Worm (Caenorhabditis elegans) whole organism, young adult: Measurements from ENCODE around the gene ZK1098.9.

ENCODE experiments used
- B0019.2 ChIP-seq: fragments of 200-800 bp; sonication (Bioruptor generic); conservative IDR thresholded peaks from 2 replicates; pipeline ENCODE4 v1.3.6; 2022; ENCODE audit warnings: missing genetic modification reagents, missing genetic modification characterization, missing compliant biosample characterization
- B0035.1 ChIP-seq: sonication (generic microtip); optimal IDR thresholded peaks from 2 replicates; lab custom pipeline; 2016; ENCODE audit warnings: missing genetic modification characterization, mild to moderate bottlenecking, missing compliant biosample characterization, missing genotype, missing genetic modification reagents
- F22D6.2 ChIP-seq: sonication (generic microtip); optimal IDR thresholded peaks from 2 replicates; lab custom pipeline; 2016; ENCODE audit warnings: mild to moderate bottlenecking, missing genetic modification characterization, missing compliant biosample characterization
- F23B12.7 ChIP-seq: sonication (generic microtip); optimal IDR thresholded peaks from 2 replicates; lab custom pipeline; 2017; ENCODE audit warnings: missing genetic modification characterization, mild to moderate bottlenecking, missing compliant biosample characterization, antibody characterized with exemption, moderate library complexity; ENCODE audit not compliant: insufficient read depth
- F37B4.10 ChIP-seq: fragments of 200-800 bp; sonication (Bioruptor generic); IDR thresholded peaks from 2 replicates; pipeline ENCODE4 v1.3.6; 2022; ENCODE audit warnings: missing genetic modification characterization, missing compliant biosample characterization
- F52B5.7 ChIP-seq: sonication (generic microtip); optimal IDR thresholded peaks from 2 replicates; lab custom pipeline; 2016; ENCODE audit warnings: mild to moderate bottlenecking, missing genetic modification characterization, missing compliant biosample characterization
- K12H6.12 ChIP-seq: fragments of 200-800 bp; sonication (Bioruptor generic); optimal IDR thresholded peaks from 2 replicates; lab custom pipeline; 2018; ENCODE audit warnings: mild to moderate bottlenecking, missing genetic modification characterization, missing compliant biosample characterization
- Y53G8AR.9 ChIP-seq: fragments of 200-800 bp; sonication (Bioruptor generic); conservative IDR thresholded peaks from 2 replicates; pipeline ENCODE4 v1.3.6; 2022; ENCODE audit warnings: missing genetic modification reagents, missing genetic modification characterization, missing compliant biosample characterization
- Y67H2A.10 ChIP-seq: fragments of 200-800 bp; sonication (Bioruptor generic); conservative IDR thresholded peaks from 2 replicates; pipeline ENCODE4 v1.3.6; 2022; ENCODE audit warnings: missing genetic modification reagents, missing genetic modification characterization, missing compliant biosample characterization
- Y95B8A.8 ChIP-seq: fragments of 200-800 bp; sonication (Bioruptor generic); IDR thresholded peaks from 2 replicates; pipeline ENCODE4 v1.3.6; 2022; ENCODE audit warnings: missing genetic modification reagents, missing genetic modification characterization, missing compliant biosample characterization
- ZK185.1 ChIP-seq: sonication (generic microtip); optimal IDR thresholded peaks from 2 replicates; lab custom pipeline; 2016; ENCODE audit warnings: mild to moderate bottlenecking, missing genetic modification characterization, missing compliant biosample characterization; ENCODE audit not compliant: poor library complexity, severe bottlenecking
- ama-1 ChIP-seq, 3 experiments: fragments of 150-350 bp in 1 of 3; sonication (generic microtip) in 2 of 3; optimal IDR thresholded peaks; 2 replicates each; lab custom pipeline; 2014 to 2018; ENCODE audit warnings: missing biosample characterization in 2 of 3, missing genetic modification characterization in 2 of 3, missing genetic modification reagents in 2 of 3
- aptf-2 ChIP-seq: fragments of 200-800 bp; sonication (Bioruptor generic); conservative IDR thresholded peaks from 2 replicates; pipeline ENCODE4 v1.3.6; 2022; ENCODE audit warnings: missing genetic modification reagents, missing genetic modification characterization, missing compliant biosample characterization
- athp-1 ChIP-seq: sonication (generic microtip); optimal IDR thresholded peaks from 2 replicates; lab custom pipeline; 2017; ENCODE audit warnings: mild to moderate bottlenecking, missing genetic modification characterization, missing compliant biosample characterization
- ccch-3 ChIP-seq: fragments of 200-800 bp; sonication (Bioruptor generic); optimal IDR thresholded peaks from 2 replicates; lab custom pipeline; 2018; ENCODE audit warnings: mild to moderate bottlenecking, missing genetic modification characterization, missing compliant biosample characterization
- cebp-1 ChIP-seq, 2 experiments: fragments of 200-800 bp in 1 of 2; sonication (Bioruptor generic) in 1 of 2; sonication (generic microtip) in 1 of 2; IDR thresholded peaks in 1 of 2; optimal IDR thresholded peaks in 1 of 2; 2 replicates each; pipeline versions ENCODE4 v1.3.6 to Lab custom; 2017 to 2022; ENCODE audit warnings: missing compliant biosample characterization in 2 of 2, missing genetic modification characterization in 2 of 2, mild to moderate bottlenecking in 1 of 2, missing genetic modification reagents in 1 of 2, moderate library complexity in 1 of 2
- ceh-27 ChIP-seq: fragments of 200-800 bp; sonication (Bioruptor generic); optimal IDR thresholded peaks from 2 replicates; lab custom pipeline; 2018; ENCODE audit warnings: mild to moderate bottlenecking, missing genetic modification characterization, moderate library complexity, missing compliant biosample characterization
- ceh-40 ChIP-seq: fragments of 200-800 bp; sonication (Bioruptor generic); IDR thresholded peaks from 2 replicates; pipeline ENCODE4 v1.3.6; 2022; ENCODE audit warnings: missing genetic modification characterization, missing compliant biosample characterization
- ceh-79 ChIP-seq: sonication (generic microtip); optimal IDR thresholded peaks from 2 replicates; lab custom pipeline; 2017; ENCODE audit warnings: mild to moderate bottlenecking, missing genetic modification characterization, missing compliant biosample characterization
- dox-1 ChIP-seq: fragments of 200-800 bp; sonication (Bioruptor generic); IDR thresholded peaks from 2 replicates; pipeline ENCODE4 v1.3.6; 2022; ENCODE audit warnings: missing genetic modification reagents, missing genetic modification characterization, missing compliant biosample characterization
- ekl-4 ChIP-seq: fragments of 200-800 bp; sonication (Bioruptor generic); IDR thresholded peaks from 2 replicates; pipeline ENCODE4 v1.3.6; 2022; ENCODE audit warnings: missing genetic modification reagents, missing genetic modification characterization, missing compliant biosample characterization
- hlh-12 ChIP-seq: sonication (generic microtip); optimal IDR thresholded peaks from 2 replicates; lab custom pipeline; 2016; ENCODE audit warnings: missing genetic modification characterization, missing compliant biosample characterization
- hrde-1 ChIP-seq: sonication (generic microtip); optimal IDR thresholded peaks from 2 replicates; lab custom pipeline; 2016; ENCODE audit warnings: missing genetic modification characterization, mild to moderate bottlenecking, missing compliant biosample characterization, moderate library complexity, missing genotype, missing genetic modification reagents, borderline replicate concordance
- lag-1 ChIP-seq: fragments of 200-800 bp; sonication (Bioruptor generic); IDR thresholded peaks from 2 replicates; pipeline ENCODE4 v1.3.6; 2022; ENCODE audit warnings: missing genetic modification reagents, missing genetic modification characterization, missing compliant biosample characterization
- lin-26 ChIP-seq: fragments of 200-800 bp; sonication (Bioruptor generic); IDR thresholded peaks from 2 replicates; pipeline ENCODE4 v1.3.6; 2022; ENCODE audit warnings: missing genetic modification reagents, missing genetic modification characterization, missing compliant biosample characterization
- lin-35 ChIP-seq, 3 experiments: fragments of 150-350 bp in 2 of 3; sonication (generic microtip) in 1 of 3; optimal IDR thresholded peaks; 2 replicates each; lab custom pipeline; 2014 to 2018; ENCODE audit warnings: missing biosample characterization in 3 of 3, missing genetic modification characterization in 3 of 3, missing genetic modification reagents in 3 of 3
- lin-54 ChIP-seq: fragments of 200-800 bp; sonication (Bioruptor generic); optimal IDR thresholded peaks from 2 replicates; lab custom pipeline; 2018; ENCODE audit warnings: mild to moderate bottlenecking, missing genetic modification characterization, missing compliant biosample characterization
- lsl-1 ChIP-seq: fragments of 200-800 bp; sonication (Bioruptor generic); optimal IDR thresholded peaks from 2 replicates; lab custom pipeline; 2018; ENCODE audit warnings: mild to moderate bottlenecking, missing genetic modification characterization, moderate library complexity, missing compliant biosample characterization
- madf-10 ChIP-seq: sonication (generic microtip); optimal IDR thresholded peaks from 2 replicates; lab custom pipeline; 2016; ENCODE audit warnings: mild to moderate bottlenecking, missing genetic modification characterization, missing compliant biosample characterization
- madf-3 ChIP-seq: fragments of 200-800 bp; sonication (Bioruptor generic); IDR thresholded peaks from 2 replicates; pipeline ENCODE4 v1.3.6; 2022; ENCODE audit warnings: missing genetic modification reagents, missing genetic modification characterization, missing compliant biosample characterization
- madf-8 ChIP-seq: fragments of 200-800 bp; sonication (Bioruptor generic); conservative IDR thresholded peaks from 2 replicates; pipeline ENCODE4 v1.3.6; 2022; ENCODE audit warnings: missing genetic modification reagents, missing genetic modification characterization, missing compliant biosample characterization
- mcd-1 ChIP-seq: fragments of 200-800 bp; sonication (Bioruptor generic); IDR thresholded peaks from 2 replicates; pipeline ENCODE4 v1.3.6; 2022; ENCODE audit warnings: missing genetic modification reagents, missing genetic modification characterization, missing compliant biosample characterization
- nfya-2 ChIP-seq: fragments of 200-800 bp; sonication (Bioruptor generic); IDR thresholded peaks from 2 replicates; pipeline ENCODE4 v1.3.6; 2022; ENCODE audit warnings: missing genetic modification reagents, missing genetic modification characterization, missing compliant biosample characterization
- nhr-120 ChIP-seq: fragments of 200-800 bp; sonication (Bioruptor generic); IDR thresholded peaks from 2 replicates; pipeline ENCODE4 v1.3.6; 2022; ENCODE audit warnings: missing genetic modification characterization, missing compliant biosample characterization
- nhr-90 ChIP-seq: sonication (generic microtip); optimal IDR thresholded peaks from 2 replicates; lab custom pipeline; 2016; ENCODE audit warnings: missing genotype, mild to moderate bottlenecking, missing genetic modification characterization, missing compliant biosample characterization
- sea-2 ChIP-seq: fragments of 200-800 bp; sonication (Bioruptor generic); IDR thresholded peaks from 2 replicates; pipeline ENCODE4 v1.3.6; 2022; ENCODE audit warnings: missing genetic modification characterization, missing compliant biosample characterization
- snpc-1.3 ChIP-seq: sonication (generic microtip); optimal IDR thresholded peaks from 2 replicates; lab custom pipeline; 2017; ENCODE audit warnings: missing genetic modification characterization, mild to moderate bottlenecking, missing compliant biosample characterization, antibody characterized with exemption, moderate library complexity, missing genotype, missing genetic modification reagents; ENCODE audit not compliant: insufficient read depth
- snpc-3.4 ChIP-seq: sonication (generic microtip); optimal IDR thresholded peaks from 2 replicates; lab custom pipeline; 2017; ENCODE audit warnings: missing genetic modification characterization, mild to moderate bottlenecking, missing compliant biosample characterization, antibody characterized with exemption, moderate library complexity, missing genotype, missing genetic modification reagents
- sptf-2 ChIP-seq: fragments of 200-800 bp; sonication (Bioruptor generic); optimal IDR thresholded peaks from 2 replicates; lab custom pipeline; 2018; ENCODE audit warnings: mild to moderate bottlenecking, missing genetic modification characterization, missing compliant biosample characterization
- tbx-9 ChIP-seq: sonication (generic microtip); optimal IDR thresholded peaks from 2 replicates; lab custom pipeline; 2016; ENCODE audit warnings: borderline replicate concordance, missing genetic modification characterization, inconsistent platforms, missing compliant biosample characterization
- unc-130 ChIP-seq: sonication (generic microtip); optimal IDR thresholded peaks from 2 replicates; lab custom pipeline; 2016; ENCODE audit warnings: missing genetic modification reagents, missing genetic modification characterization, missing compliant biosample characterization
- unc-62 ChIP-seq: fragments of 150-350 bp; optimal IDR thresholded peaks from 2 replicates; lab custom pipeline; 2014; ENCODE audit warnings: missing biosample characterization, missing genetic modification reagents, missing genetic modification characterization
- zfh-2 ChIP-seq: fragments of 200-800 bp; sonication (Bioruptor generic); conservative IDR thresholded peaks from 2 replicates; pipeline ENCODE4 v1.3.6; 2022; ENCODE audit warnings: missing genetic modification reagents, missing genetic modification characterization, missing compliant biosample characterization
- ztf-26 ChIP-seq: sonication (generic microtip); optimal IDR thresholded peaks from 2 replicates; lab custom pipeline; 2017; ENCODE audit warnings: missing genetic modification characterization, missing compliant biosample characterization

The ZK1098.9 gene

DNA sequence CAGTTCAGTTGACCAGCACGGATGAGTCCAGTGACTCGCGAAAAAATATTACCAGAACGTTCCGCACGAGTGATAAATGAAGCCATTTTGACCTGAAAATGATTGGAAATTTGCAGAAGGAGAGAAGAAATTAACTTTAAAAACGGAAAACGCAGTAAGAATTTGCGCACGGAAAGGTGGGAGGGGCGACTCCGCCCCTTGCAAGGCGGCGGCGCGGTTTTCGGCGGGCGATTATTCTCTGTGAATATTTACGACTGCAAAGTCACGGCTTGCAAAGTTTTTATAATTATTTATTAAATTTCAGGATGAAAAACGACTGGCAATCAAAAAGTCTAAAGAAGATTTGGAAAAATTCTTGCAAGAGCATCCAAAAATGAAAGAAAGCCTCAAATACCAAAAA lies 20.6 kb upstream of the ZK1098.9 start, which contains the start of gene mrps-23 (continued):
- 0 out of 2 replicates have a peak, but pooled peaks have one; percentile 7 for TF ChIP-seq mcd-1
- TF ChIP-seq lin-35 (GFP tag; optimal IDR thresholded peaks at IDR 0.05; lab: Kevin White, UChicago): no peak
- no peak for TF ChIP-seq F22D6.2 (tag; lab: Kevin White, UChicago)
- no peak for TF ChIP-seq ceh-40 (GFP tag; lab: Robert Waterston, UW)
- TF ChIP-seq Y53G8AR.9: 0 out of 2 replicates have a peak, but pooled peaks have one; percentile 8
- TF ChIP-seq madf-8 (GFP tag; lab: Robert Waterston, UW): no peak
- no peak for TF ChIP-seq aptf-2
- no peak for TF ChIP-seq ama-1 (optimal IDR thresholded peaks at IDR 0.05; lab: Kevin White, UChicago)
- TF ChIP-seq ama-1 (GFP tag; optimal IDR thresholded peaks at IDR 0.05; lab: Kevin White, UChicago): no peak
- no peak for TF ChIP-seq athp-1 (tag; lab: Kevin White, UChicago)
- no peak for TF ChIP-seq lin-54 (GFP tag; lab: Kevin White, UChicago)
- TF ChIP-seq unc-62 (GFP tag; lab: Kevin White, UChicago): no peak
- 0 out of 2 replicates have a peak, but pooled peaks have one; percentile 25 for TF ChIP-seq madf-3 (GFP tag; lab: Robert Waterston, UW)
- TF ChIP-seq sea-2: no peak
- TF ChIP-seq dox-1 (GFP tag; lab: Robert Waterston, UW): 0 out of 2 replicates have a peak, but pooled peaks have one; percentile 33
- TF ChIP-seq nfya-2 (GFP tag; lab: Robert Waterston, UW): no peak
- TF ChIP-seq Y67H2A.10 (GFP tag; lab: Robert Waterston, UW): no peak
- no peak for TF ChIP-seq lin-26 (GFP tag; lab: Robert Waterston, UW)
- TF ChIP-seq nhr-120 (GFP tag; lab: Robert Waterston, UW): no peak
- no peak for TF ChIP-seq tbx-9 (tag; lab: Kevin White, UChicago)
- no peak for TF ChIP-seq snpc-1.3 (tag; lab: Kevin White, UChicago)
- no peak for TF ChIP-seq snpc-3.4 (tag; lab: Kevin White, UChicago)
- no peak for TF ChIP-seq lag-1
- no peak for TF ChIP-seq ZK185.1
- no peak for TF ChIP-seq lsl-1 (GFP tag; lab: Kevin White, UChicago)
- peak; percentile 33 for TF ChIP-seq F23B12.7
- TF ChIP-seq K12H6.12: no peak
- no peak for TF ChIP-seq madf-10 (tag; lab: Kevin White, UChicago)
- no peak for TF ChIP-seq hlh-12
- TF ChIP-seq nhr-90: no peak
- no peak for TF ChIP-seq cebp-1 (GFP tag; IDR thresholded peaks at IDR 0.05; lab: Robert Waterston, UW)
- TF ChIP-seq cebp-1 (tag; optimal IDR thresholded peaks at IDR 0.05; lab: Kevin White, UChicago): peak; percentile 13
- TF ChIP-seq ekl-4: no peak
- no peak for TF ChIP-seq B0035.1 (tag; lab: Kevin White, UChicago)
- TF ChIP-seq ceh-79: no peak
- TF ChIP-seq ztf-26 (tag; lab: Kevin White, UChicago): no peak

ce11 chrIII:9525252-9525651 lies 19.0 kb upstream of the ZK1098.9 start, which contains the start of gene trpp-3:
Gene trpp-3 (plus strand): TSS chrIII:9525552.
- TF ChIP-seq ceh-27 (GFP tag; lab: Kevin White, UChicago): no peak
- TF ChIP-seq F23B12.7: no peak
- no peak for TF ChIP-seq F52B5.7 (tag; lab: Kevin White, UChicago)
- TF ChIP-seq Y95B8A.8: no peak
- TF ChIP-seq F37B4.10 (GFP tag; lab: Robert Waterston, UW): no peak
- no peak for TF ChIP-seq nfya-2 (GFP tag; lab: Robert Waterston, UW)
- TF ChIP-seq unc-130 (GFP tag; lab: Kevin White, UChicago): no peak
- TF ChIP-seq sptf-2 (GFP tag; lab: Kevin White, UChicago): no peak
- TF ChIP-seq B0019.2 (GFP tag; lab: Robert Waterston, UW): no peak
- TF ChIP-seq ccch-3 (GFP tag; lab: Kevin White, UChicago): no peak
- no peak for TF ChIP-seq hrde-1 (tag; lab: Kevin White, UChicago)
- no peak for TF ChIP-seq zfh-2 (GFP tag; lab: Robert Waterston, UW)
- no peak for TF ChIP-seq ceh-79
- no peak for TF ChIP-seq lag-1
- no peak for TF ChIP-seq unc-62 (GFP tag; lab: Kevin White, UChicago)
- TF ChIP-seq, all 124 proteins: peak for 0
